Worm (Caenorhabditis elegans): ENCODE data around the gene ruvb-1.

DNA sequence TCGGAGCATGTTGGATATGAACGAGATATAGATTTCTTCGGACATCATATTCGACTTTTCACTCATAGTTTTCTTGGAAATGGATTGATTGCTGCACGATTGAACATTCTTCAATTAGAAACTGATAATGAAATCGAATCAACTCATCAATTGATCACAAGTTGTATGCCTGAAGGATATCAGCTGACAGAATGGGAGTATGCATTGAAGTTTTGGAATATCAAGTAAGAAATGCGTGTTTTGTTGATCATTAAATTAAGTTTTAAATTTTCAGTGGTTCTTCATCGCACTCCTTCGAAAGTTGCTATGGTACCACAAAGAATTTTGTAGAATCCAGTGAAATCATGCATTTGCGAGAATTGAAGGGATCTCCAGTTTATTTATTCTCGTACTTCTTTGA lies 25.8 kb upstream of the ruvb-1 start:
- TF ChIP-seq ama-1 (optimal IDR thresholded peaks at IDR 0.05) (no peak), vab-7 (GFP tag; IDR thresholded peaks at IDR 0.05) (no peak), nhr-237 (tag; optimal IDR thresholded peaks at IDR 0.05) (no peak), hlh-11 (tag; optimal IDR thresholded peaks at IDR 0.05) (no peak), nhr-6 (tag; optimal IDR thresholded peaks at IDR 0.05) (no peak), mep-1 (tag; optimal IDR thresholded peaks at IDR 0.05) (no peak), lsy-2 (tag; optimal IDR thresholded peaks at IDR 0.05) (no peak), lin-13 (GFP tag; optimal IDR thresholded peaks at IDR 0.05) (no peak), R02D3.7 (tag; optimal IDR thresholded peaks at IDR 0.05) (no peak), T26A8.4 (GFP tag; IDR thresholded peaks at IDR 0.05) (no peak), unc-62 (GFP tag; optimal IDR thresholded peaks at IDR 0.05 in 1 of 2) (no peak), unc-62 (tag; optimal IDR thresholded peaks at IDR 0.05) (no peak), egl-27 (tag; optimal IDR thresholded peaks at IDR 0.05) (no peak), ceh-82 (tag; optimal IDR thresholded peaks at IDR 0.05) (no peak), nhr-102 (tag; optimal IDR thresholded peaks at IDR 0.05) (no peak)

Measured in whole organism, L4 larva.